ENCODE assay signal across 4 worm cellular contexts in genomic region chrII:14089796-14090372, ce11.
TF ChIP-seq lines count a peak whose summit lies in the region.

No protein-coding gene starts in this region.

TF ChIP-seq in whole organism, L3 larva, 47 proteins besides CTCF, POLR2A, EP300 and RAD21:
- TF ChIP-seq tbx-2 (tag; optimal IDR thresholded peaks at IDR 0.05; lab: Kevin White, UChicago) (no peak), nfya-1 (tag; optimal IDR thresholded peaks at IDR 0.05; lab: Kevin White, UChicago; ENCODE audit: insufficient read depth) (peak; percentile 98)

TF ChIP-seq in whole organism, L4 larva, 104 proteins besides CTCF, POLR2A, EP300 and RAD21:
- TF ChIP-seq nhr-10 (tag; optimal IDR thresholded peaks at IDR 0.05; lab: Kevin White, UChicago) (no peak), lin-15B (tag; optimal IDR thresholded peaks at IDR 0.05; lab: Kevin White, UChicago) (no peak), set-16 (GFP tag; IDR thresholded peaks at IDR 0.05; lab: Robert Waterston, UW) (peak; percentile 77), hmg-1.1 (GFP tag; IDR thresholded peaks at IDR 0.05; lab: Robert Waterston, UW) (no peak), snpc-4 (tag; optimal IDR thresholded peaks at IDR 0.05; lab: Kevin White, UChicago) (no peak), fos-1 (tag; optimal IDR thresholded peaks at IDR 0.05; lab: Kevin White, UChicago) (no peak), ceh-44 (GFP tag; IDR thresholded peaks at IDR 0.05; lab: Robert Waterston, UW) (no peak), nhr-77 (tag; optimal IDR thresholded peaks at IDR 0.05; lab: Kevin White, UChicago) (no peak), lin-13 (GFP tag; optimal IDR thresholded peaks at IDR 0.05; lab: Kevin White, UChicago) (no peak), aha-1 (tag; lab: Kevin White, UChicago) (no peak), mdl-1 (tag; optimal IDR thresholded peaks at IDR 0.05; lab: Kevin White, UChicago) (no peak), jun-1 (tag; optimal IDR thresholded peaks at IDR 0.05; lab: Kevin White, UChicago) (no peak), ceh-62 (tag; optimal IDR thresholded peaks at IDR 0.05; lab: Kevin White, UChicago) (no peak), nhr-41 (GFP tag; IDR thresholded peaks at IDR 0.05; lab: Robert Waterston, UW) (peak; percentile 27; the same call in 1 of the 2 replicates), F44E2.7 (GFP tag; IDR thresholded peaks at IDR 0.05; lab: Robert Waterston, UW) (no peak), rbr-2 (tag; optimal IDR thresholded peaks at IDR 0.05; lab: Kevin White, UChicago) (no peak), mes-2 (tag; optimal IDR thresholded peaks at IDR 0.05; lab: Kevin White, UChicago; ENCODE audit: poor library complexity, severe bottlenecking) (no peak), hif-1 (tag; optimal IDR thresholded peaks at IDR 0.05; lab: Kevin White, UChicago) (no peak), egl-43 (GFP tag; IDR thresholded peaks at IDR 0.05; lab: Robert Waterston, UW) (0 out of 2 replicates have a peak, but pooled peaks have one; percentile 7), snpc-1.2 (GFP tag; IDR thresholded peaks at IDR 0.05; lab: Robert Waterston, UW) (no peak), mxl-2 (GFP tag; conservative IDR thresholded peaks at IDR 0.05; lab: Robert Waterston, UW) (no peak), lin-38 (GFP tag; IDR thresholded peaks at IDR 0.05; lab: Robert Waterston, UW) (no peak), ceh-82 (tag; optimal IDR thresholded peaks at IDR 0.05; lab: Kevin White, UChicago) (no peak), mxl-3 (GFP tag; optimal IDR thresholded peaks at IDR 0.05; lab: Kevin White, UChicago) (no peak), hlh-11 (tag; optimal IDR thresholded peaks at IDR 0.05; lab: Kevin White, UChicago) (no peak), nhr-42 (GFP tag; IDR thresholded peaks at IDR 0.05; lab: Robert Waterston, UW) (peak; percentile 36; the same call in 1 of the 2 replicates)

TF ChIP-seq in whole organism, late embryonic, 69 proteins besides CTCF, POLR2A, EP300 and RAD21:
- TF ChIP-seq hlh-13 (GFP tag; optimal IDR thresholded peaks at IDR 0.05; lab: Kevin White, UChicago) (no peak), pros-1 (tag; optimal IDR thresholded peaks at IDR 0.05; lab: Kevin White, UChicago) (no peak), nfya-1 (tag; optimal IDR thresholded peaks at IDR 0.05; lab: Kevin White, UChicago) (peak; percentile 93), ceh-18 (tag; optimal IDR thresholded peaks at IDR 0.05; lab: Kevin White, UChicago) (no peak)

TF ChIP-seq in whole organism, young adult, 124 proteins besides CTCF, POLR2A, EP300 and RAD21:
- TF ChIP-seq zfh-2 (GFP tag; conservative IDR thresholded peaks at IDR 0.05; lab: Robert Waterston, UW) (peak; percentile 66), him-1 (tag; optimal IDR thresholded peaks at IDR 0.05; lab: Kevin White, UChicago) (peak; percentile 15), nfyb-1 (GFP tag; IDR thresholded peaks at IDR 0.05; lab: Robert Waterston, UW) (peak; percentile 94), ztf-18 (tag; optimal IDR thresholded peaks at IDR 0.05; lab: Kevin White, UChicago) (no peak), nfya-2 (GFP tag; IDR thresholded peaks at IDR 0.05; lab: Robert Waterston, UW) (peak; percentile 62; the same call in 1 of the 2 replicates), ceh-40 (GFP tag; IDR thresholded peaks at IDR 0.05; lab: Robert Waterston, UW) (no peak), mcd-1 (GFP tag; IDR thresholded peaks at IDR 0.05; lab: Robert Waterston, UW) (0 out of 2 replicates have a peak, but pooled peaks have one; percentile 11), akir-1 (GFP tag; optimal IDR thresholded peaks at IDR 0.05; lab: Kevin White, UChicago) (no peak), egrh-3 (GFP tag; IDR thresholded peaks at IDR 0.05; lab: Robert Waterston, UW) (peak; percentile 40; the same call in 1 of the 2 replicates), T26A5.8 (tag; optimal IDR thresholded peaks at IDR 0.05; lab: Kevin White, UChicago) (no peak)
